Worm (Caenorhabditis elegans): ENCODE measurements around the gene math-41.
"Not testable (repeated sequence)": the region's sequence is repeated elsewhere in the genome, so short reads cannot be mapped to it uniquely, and the experiment has no call there.

math-41 gene

ce11 chrII:1850840-1851294, 26.4 kb downstream of the math-41 start, which contains the start of gene C52E2.3:
TSS of gene C52E2.3 (plus strand) at chrII:1851244.
- TF ChIP-seq elt-3 (tag; optimal IDR thresholded peaks at IDR 0.05) (peak; percentile 85), lsy-2 (tag; optimal IDR thresholded peaks at IDR 0.05) (no peak), bed-3 (GFP tag; optimal IDR thresholded peaks at IDR 0.05) (no peak), ceh-83 (GFP tag; optimal IDR thresholded peaks at IDR 0.05) (no peak), pha-4 (tag; optimal IDR thresholded peaks at IDR 0.05) (no peak), unc-62 (GFP tag; optimal IDR thresholded peaks at IDR 0.05) (no peak), nhr-28 (tag; optimal IDR thresholded peaks at IDR 0.05) (no peak), lin-13 (tag; optimal IDR thresholded peaks at IDR 0.05) (no peak), unc-39 (tag; optimal IDR thresholded peaks at IDR 0.05) (no peak), tbx-8 (GFP tag; optimal IDR thresholded peaks at IDR 0.05) (no peak), elt-1 (tag; optimal IDR thresholded peaks at IDR 0.05; ENCODE audit: borderline replicate concordance, insufficient read depth) (peak; percentile 62)

ce11 chrII:1851716-1852115, 27.3 kb downstream of the math-41 start:
- TF ChIP-seq lin-32 (GFP tag; optimal IDR thresholded peaks at IDR 0.05) = no peak
- no peak for TF ChIP-seq blmp-1 (tag; optimal IDR thresholded peaks at IDR 0.05)

- no peak for TF ChIP-seq pha-4 (tag; optimal IDR thresholded peaks at IDR 0.05)
- TF ChIP-seq ceh-43 (GFP tag; optimal IDR thresholded peaks at IDR 0.05) = no peak
- no peak for TF ChIP-seq sptf-1 (tag; optimal IDR thresholded peaks at IDR 0.05)
These were observed 28.1 kb downstream of the math-41 start, which contains the start of gene C52E2.2 for ce11 chrII:1852503-1852902. TSS of gene C52E2.2 (plus strand) at chrII:1852803.

ce11 chrII:1854094-1854493, 29.7 kb downstream of the math-41 start, which contains the start of gene fbxb-95:
TSS of gene fbxb-95 (plus strand) at chrII:1854394.
- TF ChIP-seq elt-1 (tag; optimal IDR thresholded peaks at IDR 0.05; ENCODE audit: borderline replicate concordance, insufficient read depth); unc-62 (GFP tag; optimal IDR thresholded peaks at IDR 0.05); mep-1 (tag; optimal IDR thresholded peaks at IDR 0.05): not testable (repeated sequence)

ce11 chrII:1861285-1861793, 36.9 kb downstream of the math-41 start, which contains the start of gene C16C4.18:
TSS of gene C16C4.18 (minus strand) at chrII:1861335.
- peak; percentile 2 for TF ChIP-seq mep-1 (tag; optimal IDR thresholded peaks at IDR 0.05)

ce11 chrII:1862334-1862733, 37.9 kb downstream of the math-41 start, which contains the start of gene fbxb-98:
TSS of gene fbxb-98 (plus strand) at chrII:1862634.
- TF ChIP-seq nhr-2 (tag; optimal IDR thresholded peaks at IDR 0.05); ceh-43 (GFP tag; optimal IDR thresholded peaks at IDR 0.05); nhr-28 (tag; optimal IDR thresholded peaks at IDR 0.05): not testable (repeated sequence)

- TF ChIP-seq sem-2 (GFP tag; optimal IDR thresholded peaks at IDR 0.05) = no peak
- no peak for TF ChIP-seq tbx-8 (GFP tag; optimal IDR thresholded peaks at IDR 0.05)
- TF ChIP-seq mep-1 (tag; optimal IDR thresholded peaks at IDR 0.05) = no peak
- TF ChIP-seq nhr-76 (tag; optimal IDR thresholded peaks at IDR 0.05) = no peak
- no peak for TF ChIP-seq unc-62 (GFP tag; optimal IDR thresholded peaks at IDR 0.05)
These were observed 39.8 kb downstream of the math-41 start, which contains the start of gene C16C4.17 for ce11 chrII:1864278-1864677. TSS of gene C16C4.17 (plus strand) at chrII:1864578.

ce11 chrII:1865683-1866431, 41.4 kb downstream of the math-41 start, which contains the start of gene math-15:
TSS of gene math-15 (plus strand) at chrII:1866381.
- TF ChIP-seq nhr-28 (tag; optimal IDR thresholded peaks at IDR 0.05) = no peak
- no peak for TF ChIP-seq mep-1 (tag; optimal IDR thresholded peaks at IDR 0.05)
- no peak for TF ChIP-seq zip-8 (tag; optimal IDR thresholded peaks at IDR 0.05)
- TF ChIP-seq nhr-2 (tag; optimal IDR thresholded peaks at IDR 0.05) = no peak
- TF ChIP-seq lin-13 (tag; optimal IDR thresholded peaks at IDR 0.05) = no peak
- no peak for TF ChIP-seq lin-32 (GFP tag; optimal IDR thresholded peaks at IDR 0.05)
- TF ChIP-seq ceh-39 (tag; optimal IDR thresholded peaks at IDR 0.05) = no peak
- TF ChIP-seq nhr-76 (tag; optimal IDR thresholded peaks at IDR 0.05) = no peak
- no peak for TF ChIP-seq unc-62 (GFP tag; optimal IDR thresholded peaks at IDR 0.05)
- no peak for TF ChIP-seq snpc-4 (tag; optimal IDR thresholded peaks at IDR 0.05)
- TF ChIP-seq sem-2 (GFP tag; optimal IDR thresholded peaks at IDR 0.05) = no peak
- no peak for TF ChIP-seq lsy-2 (tag; optimal IDR thresholded peaks at IDR 0.05)
- no peak for TF ChIP-seq nhr-237 (tag; optimal IDR thresholded peaks at IDR 0.05)
